Worm (Caenorhabditis elegans) whole organism, young adult: ENCODE measurements around the gene T24E12.12.

ENCODE experiments used
- B0336.3 ChIP-seq: fragments of 200-800 bp; sonication (Bioruptor generic); IDR thresholded peaks from 2 replicates; pipeline ENCODE4 v1.3.6; 2022; ENCODE audit warnings: missing genetic modification characterization, missing compliant biosample characterization
- F33H1.4 ChIP-seq: fragments of 200-800 bp; sonication (Bioruptor generic); IDR thresholded peaks from 2 replicates; pipeline ENCODE4 v1.3.6; 2022; ENCODE audit warnings: missing genetic modification reagents, missing genetic modification characterization, missing compliant biosample characterization
- rcor-1 ChIP-seq: fragments of 200-800 bp; sonication (Bioruptor generic); IDR thresholded peaks from 2 replicates; pipeline ENCODE4 v1.3.6; 2022; ENCODE audit warnings: missing genetic modification reagents, missing genetic modification characterization, missing compliant biosample characterization

DNA sequence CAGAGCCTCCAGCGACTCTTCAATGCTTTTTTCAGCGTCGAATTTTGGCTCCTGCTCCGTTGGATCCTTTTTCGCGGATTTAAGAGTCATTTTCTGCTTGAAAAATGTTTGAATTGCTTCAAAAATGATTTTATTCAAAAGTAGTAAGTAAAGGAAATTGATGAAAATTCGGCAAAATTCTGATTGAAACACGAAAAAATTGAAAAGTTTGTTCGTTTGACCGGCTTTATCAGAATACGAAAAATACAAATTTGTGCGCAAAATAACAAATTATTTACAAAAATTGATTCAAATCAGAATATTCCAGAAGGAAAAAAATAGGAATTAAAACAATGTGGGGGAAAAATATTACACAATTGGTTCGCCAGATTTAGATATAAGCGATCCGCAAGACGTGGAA, 47.9 kb downstream of the T24E12.12 start, which contains the start of gene F54D10.4:
- no peak for TF ChIP-seq F33H1.4 (GFP tag; lab: Robert Waterston, UW)
- no peak for TF ChIP-seq B0336.3
- TF ChIP-seq rcor-1 (GFP tag; lab: Robert Waterston, UW): no peak
